Fruit fly (Drosophila melanogaster): ENCODE measurements around the gene CG32751.

The CG32751 gene

DNA sequence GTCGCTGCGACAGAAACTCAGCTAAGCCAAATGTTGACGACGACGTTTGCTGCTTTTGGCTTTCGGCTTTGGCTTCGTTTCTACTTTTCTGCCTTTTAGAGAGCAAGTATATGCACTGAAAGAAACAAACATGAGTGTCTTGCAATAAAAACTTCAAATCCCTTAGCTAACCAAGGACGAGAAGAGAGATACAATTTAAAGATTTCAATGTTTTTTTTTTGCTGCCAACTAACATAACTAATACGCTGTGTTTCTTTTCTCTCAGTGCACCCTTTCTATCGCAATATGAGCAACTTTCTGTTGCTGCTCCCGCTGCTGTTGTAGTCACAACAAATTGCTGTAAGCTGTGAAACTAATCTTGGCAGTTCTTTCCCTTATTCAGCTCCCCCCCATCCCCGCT, 19.0 kb downstream of the CG32751 start:
- no peak for TF ChIP-seq CTCF (optimal IDR thresholded peaks at IDR 0.05)
- no peak for TF ChIP-seq CG8478 (optimal IDR thresholded peaks at IDR 0.05)

DNA sequence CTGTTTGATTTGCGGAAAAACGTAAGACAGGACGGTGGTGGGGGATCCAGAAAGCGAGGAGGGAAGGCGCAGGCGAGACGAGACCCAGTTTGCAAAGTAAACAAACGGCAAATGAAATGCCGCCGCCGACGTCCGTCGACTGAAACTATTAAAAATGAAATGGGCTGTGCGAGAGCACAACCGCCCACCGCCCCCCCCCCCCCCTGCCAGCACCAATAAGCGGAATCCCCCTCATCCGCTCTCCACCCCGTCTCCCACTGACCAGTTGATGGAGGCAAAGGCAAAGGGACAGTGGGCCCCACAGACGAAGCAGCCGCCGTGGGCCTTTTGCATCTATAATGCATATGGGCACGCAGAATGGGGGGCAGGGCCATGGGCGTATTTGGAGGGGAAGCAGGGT, 31.7 kb downstream of the CG32751 start:
- TF ChIP-seq CTCF (optimal IDR thresholded peaks at IDR 0.05) (no peak), CG8478 (optimal IDR thresholded peaks at IDR 0.05) (no peak)

dm6 chrX:6151919-6152318, 46.5 kb downstream of the CG32751 start:
- no peak for TF ChIP-seq CTCF (optimal IDR thresholded peaks at IDR 0.05)
- no peak for TF ChIP-seq CG8478 (optimal IDR thresholded peaks at IDR 0.05)

Data from S2 (cell line).